Fruit fly (Drosophila melanogaster) whole organism, embryonic: Measurements from ENCODE around the gene r-l.

ENCODE experiments used
- Aef1 ChIP-seq: fragments of 200-800 bp; sonication (Bioruptor generic); IDR thresholded peaks from 3 replicates; pipeline ENCODE4 v1.3.6; 2022; ENCODE audit warnings: missing biosample characterization, missing genetic modification characterization
- Atf6 ChIP-seq: fragments of 200-800 bp; sonication (Bioruptor generic); IDR thresholded peaks from 2 replicates; pipeline ENCODE4 v1.3.6; 2022; ENCODE audit warnings: missing biosample characterization, missing genetic modification characterization
- C15 ChIP-seq: fragments of 200-800 bp; sonication (Bioruptor generic); IDR thresholded peaks from 3 replicates; pipeline ENCODE4 v1.3.6; 2022; ENCODE audit warnings: missing biosample characterization, missing genetic modification characterization
- CG10366 ChIP-seq: fragments of 200-800 bp; sonication (Bioruptor generic); IDR thresholded peaks from 2 replicates; pipeline ENCODE4 v1.3.6; 2022; ENCODE audit warnings: missing biosample characterization, missing genetic modification characterization
- CG10565 ChIP-seq: fragments of 200-800 bp; sonication (Bioruptor generic); optimal IDR thresholded peaks from 3 replicates; lab custom pipeline; 2016; ENCODE audit warnings: missing biosample characterization, mild to moderate bottlenecking, missing genetic modification characterization
- CG12391 ChIP-seq: fragments of 200-800 bp; sonication (Bioruptor generic); optimal IDR thresholded peaks from 3 replicates; lab custom pipeline; 2018; ENCODE audit warnings: missing biosample characterization, mild to moderate bottlenecking, missing genetic modification characterization, moderate library complexity
- CG12744 ChIP-seq: fragments of 200-800 bp; sonication (Bioruptor generic); optimal IDR thresholded peaks from 2 replicates; lab custom pipeline; 2016; ENCODE audit warnings: missing biosample characterization, missing genetic modification characterization
- CG13296 ChIP-seq: fragments of 200-800 bp; sonication (Bioruptor generic); optimal IDR thresholded peaks from 3 replicates; lab custom pipeline; 2018; ENCODE audit warnings: missing biosample characterization, mild to moderate bottlenecking, missing genetic modification characterization
- CG13424 ChIP-seq: fragments of 200-800 bp; sonication (Bioruptor generic); optimal IDR thresholded peaks from 2 replicates; lab custom pipeline; 2019; ENCODE audit warnings: missing biosample characterization, mild to moderate bottlenecking, missing genetic modification characterization, moderate library complexity
- CG14710 ChIP-seq: fragments of 200-800 bp; sonication (Bioruptor generic); optimal IDR thresholded peaks from 3 replicates; lab custom pipeline; 2019; ENCODE audit warnings: missing biosample characterization, mild to moderate bottlenecking, missing genetic modification characterization, moderate library complexity
- CG15269 ChIP-seq: fragments of 200-800 bp; sonication (Bioruptor generic); optimal IDR thresholded peaks from 2 replicates; lab custom pipeline; 2018; ENCODE audit warnings: missing biosample characterization, mild to moderate bottlenecking, missing genetic modification characterization, moderate library complexity
- CG1529 ChIP-seq: fragments of 200-800 bp; sonication (Bioruptor generic); optimal IDR thresholded peaks from 3 replicates; lab custom pipeline; 2018; ENCODE audit warnings: missing biosample characterization, missing genetic modification characterization
- CG15479 ChIP-seq: fragments of 200-800 bp; sonication (Bioruptor generic); optimal IDR thresholded peaks from 3 replicates; lab custom pipeline; 2019; ENCODE audit warnings: missing biosample characterization, mild to moderate bottlenecking, missing genetic modification characterization, moderate library complexity
- CG2889 ChIP-seq: fragments of 200-800 bp; sonication (Bioruptor generic); IDR thresholded peaks from 3 replicates; pipeline ENCODE4 v1.3.6; 2022; ENCODE audit warnings: missing biosample characterization, missing genetic modification characterization
- CG3163 ChIP-seq: fragments of 200-800 bp; sonication (Bioruptor generic); optimal IDR thresholded peaks from 3 replicates; lab custom pipeline; 2016; ENCODE audit warnings: missing biosample characterization, missing genetic modification characterization
- CG4820 ChIP-seq: fragments of 200-800 bp; sonication (Bioruptor generic); optimal IDR thresholded peaks from 3 replicates; lab custom pipeline; 2016; ENCODE audit warnings: missing biosample characterization, missing genetic modification characterization
- CG5245 ChIP-seq: fragments of 200-800 bp; sonication (Bioruptor generic); optimal IDR thresholded peaks from 3 replicates; lab custom pipeline; 2016; ENCODE audit warnings: missing biosample characterization, missing genetic modification characterization
- CG6254 ChIP-seq: fragments of 200-800 bp; sonication (Bioruptor generic); optimal IDR thresholded peaks from 3 replicates; lab custom pipeline; 2017; ENCODE audit warnings: mild to moderate bottlenecking, missing biosample characterization, missing genetic modification reagents, missing genetic modification characterization
- CG7357 ChIP-seq: fragments of 200-800 bp; sonication (Bioruptor generic); IDR thresholded peaks from 3 replicates; pipeline ENCODE4 v1.3.6; 2022; ENCODE audit warnings: missing biosample characterization, missing genetic modification characterization
- Camta ChIP-seq: fragments of 200-800 bp; sonication (Bioruptor generic); optimal IDR thresholded peaks from 2 replicates; lab custom pipeline; 2016; ENCODE audit warnings: missing biosample characterization, missing genetic modification characterization
- D19A ChIP-seq: fragments of 200-800 bp; optimal IDR thresholded peaks from 3 replicates; lab custom pipeline; 2019; ENCODE audit warnings: missing biosample characterization, mild to moderate bottlenecking, missing genetic modification characterization, moderate library complexity
- Dbx ChIP-seq: fragments of 200-800 bp; sonication (Bioruptor generic); IDR thresholded peaks from 3 replicates; pipeline ENCODE4 v1.3.6; 2022; ENCODE audit warnings: missing biosample characterization, missing genetic modification characterization
- Ets97D ChIP-seq: fragments of 200-800 bp; sonication (Bioruptor generic); optimal IDR thresholded peaks from 3 replicates; lab custom pipeline; 2016; ENCODE audit warnings: missing biosample characterization, missing genetic modification characterization
- H15 ChIP-seq: fragments of 200-800 bp; sonication (Bioruptor generic); IDR thresholded peaks from 3 replicates; pipeline ENCODE4 v1.3.6; 2022; ENCODE audit warnings: missing biosample characterization, missing genetic modification characterization
- Jarid2 ChIP-seq: fragments of 200-800 bp; sonication (Bioruptor generic); optimal IDR thresholded peaks from 3 replicates; lab custom pipeline; 2017; ENCODE audit warnings: mild to moderate bottlenecking, missing biosample characterization, missing genetic modification reagents, missing genetic modification characterization
- Lim3 ChIP-seq: fragments of 200-800 bp; sonication (Bioruptor generic); IDR thresholded peaks from 2 replicates; pipeline ENCODE4 v1.3.6; 2022; ENCODE audit warnings: missing biosample characterization, missing genetic modification characterization
- Med ChIP-seq: fragments of 200-800 bp; sonication (Bioruptor generic); peaks from one replicate; lab custom pipeline; 2016; ENCODE audit warnings: missing biosample characterization, missing genetic modification characterization, mild to moderate bottlenecking, inconsistent platforms, moderate library complexity
- NC2α ChIP-seq: fragments of 200-800 bp; sonication (Bioruptor generic); optimal IDR thresholded peaks from 2 replicates; lab custom pipeline; 2016; ENCODE audit warnings: missing biosample characterization, missing genetic modification characterization
- Oli ChIP-seq: fragments of 200-800 bp; sonication (Bioruptor generic); optimal IDR thresholded peaks from 2 replicates; lab custom pipeline; 2018; ENCODE audit warnings: missing biosample characterization, mild to moderate bottlenecking, missing genetic modification characterization, moderate library complexity
- Rx ChIP-seq: fragments of 200-800 bp; sonication (Bioruptor generic); IDR thresholded peaks from 2 replicates; pipeline ENCODE4 v1.3.6; 2022; ENCODE audit warnings: missing biosample characterization, missing genetic modification characterization
- Ssrp ChIP-seq: fragments of 200-800 bp; sonication (Bioruptor generic); optimal IDR thresholded peaks from 2 replicates; lab custom pipeline; 2018; ENCODE audit warnings: missing biosample characterization, mild to moderate bottlenecking, missing genetic modification characterization, moderate library complexity
- chm ChIP-seq: fragments of 200-800 bp; sonication (Bioruptor generic); IDR thresholded peaks from 2 replicates; pipeline ENCODE4 v1.3.6; 2022; ENCODE audit warnings: missing biosample characterization, missing genetic modification characterization
- dati ChIP-seq: fragments of 200-800 bp; sonication (Bioruptor generic); IDR thresholded peaks from 2 replicates; pipeline ENCODE4 v1.3.6; 2022; ENCODE audit warnings: missing biosample characterization, missing genetic modification characterization
- emc ChIP-seq: fragments of 200-800 bp; sonication (Bioruptor generic); optimal IDR thresholded peaks from 2 replicates; lab custom pipeline; 2016; ENCODE audit warnings: missing biosample characterization, missing genetic modification characterization
- ems ChIP-seq: fragments of 200-800 bp; sonication (Bioruptor generic); optimal IDR thresholded peaks from 3 replicates; lab custom pipeline; 2016; ENCODE audit warnings: missing biosample characterization, missing genetic modification characterization
- gro ChIP-seq: fragments of 200-800 bp; sonication (Bioruptor generic); optimal IDR thresholded peaks from 2 replicates; lab custom pipeline; 2016; ENCODE audit warnings: missing biosample characterization, missing genetic modification characterization
- luna ChIP-seq: fragments of 200-800 bp; sonication (Bioruptor generic); optimal IDR thresholded peaks from 2 replicates; lab custom pipeline; 2016; ENCODE audit warnings: missing biosample characterization, missing genetic modification characterization
- mirr ChIP-seq: fragments of 200-800 bp; sonication (Bioruptor generic); optimal IDR thresholded peaks from 3 replicates; lab custom pipeline; 2018; ENCODE audit warnings: missing biosample characterization, mild to moderate bottlenecking, missing genetic modification characterization
- nau ChIP-seq: fragments of 200-800 bp; sonication (Bioruptor generic); optimal IDR thresholded peaks from 3 replicates; lab custom pipeline; 2017; ENCODE audit warnings: missing biosample characterization, mild to moderate bottlenecking, missing genetic modification characterization, missing genetic modification reagents
- peb ChIP-seq: fragments of 200-800 bp; sonication (Bioruptor generic); IDR thresholded peaks from 2 replicates; pipeline ENCODE4 v1.3.6; 2022; ENCODE audit warnings: missing biosample characterization, missing genetic modification characterization
- prd ChIP-seq, 3 experiments: fragments of >200 bp in 2 of 3; fragments of 200-800 bp in 1 of 3; sonication (Bioruptor generic) in 1 of 3; optimal IDR thresholded peaks in 2 of 3; IDR thresholded peaks in 1 of 3; 2 replicates in 2 of 3; 3 replicates in 1 of 3; pipeline versions ENCODE4 v1.3.6 to Lab custom; 2017 to 2022; ENCODE audit warnings: missing biosample characterization in 1 of 3, missing genetic modification characterization in 1 of 3
- psq ChIP-seq: fragments of 200-800 bp; sonication (Bioruptor generic); optimal IDR thresholded peaks from 2 replicates; lab custom pipeline; 2017; ENCODE audit warnings: missing biosample characterization, missing genetic modification characterization
- sens-2 ChIP-seq: fragments of 200-800 bp; sonication (Bioruptor generic); IDR thresholded peaks from 2 replicates; pipeline ENCODE4 v1.3.6; 2022; ENCODE audit warnings: missing biosample characterization, missing genetic modification characterization
- ssp ChIP-seq: fragments of 200-800 bp; sonication (Bioruptor generic); IDR thresholded peaks from 2 replicates; pipeline ENCODE4 v1.3.6; 2022; ENCODE audit warnings: missing biosample characterization, missing genetic modification characterization
- stc ChIP-seq: fragments of 200-800 bp; sonication (Bioruptor generic); IDR thresholded peaks from 2 replicates; pipeline ENCODE4 v1.3.6; 2022; ENCODE audit warnings: missing biosample characterization, missing genetic modification characterization
- tap ChIP-seq: fragments of 200-800 bp; optimal IDR thresholded peaks from 3 replicates; lab custom pipeline; 2019; ENCODE audit warnings: missing biosample characterization, mild to moderate bottlenecking, missing genetic modification characterization, moderate library complexity
- trem ChIP-seq: fragments of 200-800 bp; optimal IDR thresholded peaks from 3 replicates; lab custom pipeline; 2019; ENCODE audit warnings: missing biosample characterization, mild to moderate bottlenecking, missing genetic modification characterization, moderate library complexity
- trh ChIP-seq: fragments of 200-800 bp; sonication (Bioruptor generic); optimal IDR thresholded peaks from 2 replicates; lab custom pipeline; 2016; ENCODE audit warnings: missing biosample characterization, missing genetic modification characterization
- unc-4 ChIP-seq: fragments of 200-800 bp; sonication (Bioruptor generic); IDR thresholded peaks from 2 replicates; pipeline ENCODE4 v1.3.6; 2022; ENCODE audit warnings: missing biosample characterization, missing genetic modification characterization; ENCODE audit not compliant: partially characterized antibody
- wor ChIP-seq: fragments of 200-800 bp; sonication (Bioruptor generic); IDR thresholded peaks from 2 replicates; pipeline ENCODE4 v1.3.6; 2022; ENCODE audit warnings: missing biosample characterization, missing genetic modification characterization

r-l gene

dm6 chr3R:21064000-21064924, 8.9 kb downstream of the r-l start, which contains the start of gene Cortactin (continued):
- TF ChIP-seq NC2α (GFP tag; lab: Kevin White, UChicago) (no peak), CG13296 (GFP tag; lab: Kevin White, UChicago) (no peak), emc (no peak), ems (GFP tag; lab: Kevin White, UChicago) (no peak), CG10366 (GFP tag; lab: Robert Waterston, UW) (no peak), H15 (GFP tag; lab: Robert Waterston, UW) (no peak), CG3163 (GFP tag; lab: Kevin White, UChicago) (no peak), Ets97D (peak; percentile 85), C15 (GFP tag; lab: Robert Waterston, UW) (no peak), CG15269 (no peak), trh (GFP tag; lab: Kevin White, UChicago) (no peak), ssp (no peak), CG10565 (GFP tag; lab: Kevin White, UChicago) (no peak), prd (optimal IDR thresholded peaks at IDR 0.05; lab: Kevin White, UChicago) (no peak), prd (GFP tag; IDR thresholded peaks at IDR 0.05; lab: Robert Waterston, UW) (no peak), dati (GFP tag; lab: Robert Waterston, UW) (no peak), Lim3 (GFP tag; lab: Robert Waterston, UW) (no peak), sens-2 (GFP tag; lab: Robert Waterston, UW) (no peak), peb (GFP tag; lab: Robert Waterston, UW) (no peak), Camta (no peak), tap (tag; lab: Kevin White, UChicago) (no peak), CG5245 (GFP tag; lab: Kevin White, UChicago) (no peak), CG15479 (GFP tag; lab: Kevin White, UChicago) (no peak), CG7357 (GFP tag; lab: Robert Waterston, UW) (no peak), Jarid2 (no peak), Dbx (GFP tag; lab: Robert Waterston, UW) (0 out of 3 replicates have a peak, but pooled peaks have one; percentile 48), CG12744 (GFP tag; lab: Kevin White, UChicago) (no peak), Rx (no peak), CG1529 (no peak), luna (GFP tag; lab: Kevin White, UChicago) (no peak), D19A (tag; lab: Kevin White, UChicago) (no peak), unc-4 (GFP tag; lab: Robert Waterston, UW) (peak; percentile 87), Med (peak; percentile 28), Oli (tag; lab: Kevin White, UChicago) (no peak), mirr (GFP tag; lab: Kevin White, UChicago) (peak; percentile 9), gro (GFP tag; lab: Kevin White, UChicago) (no peak), psq (GFP tag; lab: Kevin White, UChicago) (no peak), Aef1 (GFP tag; lab: Robert Waterston, UW) (no peak), CG14710 (tag; lab: Kevin White, UChicago) (peak; percentile 11), Atf6 (GFP tag; lab: Robert Waterston, UW) (no peak), CG2889 (GFP tag; lab: Robert Waterston, UW) (no peak), chm (GFP tag; lab: Robert Waterston, UW) (peak; percentile 34; the same call in 1 of the 2 replicates), Ssrp (tag; lab: Kevin White, UChicago) (no peak), CG12391 (no peak), nau (GFP tag; lab: Kevin White, UChicago) (no peak), wor (no peak), trem (tag; lab: Kevin White, UChicago) (peak; percentile 57), CG4820 (no peak), stc (no peak), CG6254 (no peak), CG13424 (no peak)
